Worm (Caenorhabditis elegans) whole organism, L1 larva: Measurements from ENCODE around the gene dhs-20.

ENCODE experiments used
- C04F5.9 ChIP-seq: sonication (generic microtip); optimal IDR thresholded peaks from 2 replicates; lab custom pipeline; 2016; ENCODE audit warnings: missing genetic modification characterization, missing compliant biosample characterization
- C16A3.4 ChIP-seq: fragments of 150-350 bp; optimal IDR thresholded peaks from 2 replicates; lab custom pipeline; 2014; ENCODE audit warnings: missing biosample characterization, missing genetic modification characterization
- C34B4.2 ChIP-seq: sonication (generic microtip); optimal IDR thresholded peaks from 2 replicates; lab custom pipeline; 2017; ENCODE audit warnings: mild to moderate bottlenecking, missing genetic modification characterization, missing compliant biosample characterization
- Y116A8C.19 ChIP-seq: sonication (generic microtip); optimal IDR thresholded peaks from 2 replicates; lab custom pipeline; 2016; ENCODE audit warnings: missing compliant biosample characterization, missing genetic modification characterization, borderline replicate concordance
- alr-1 ChIP-seq: fragments of 200-800 bp; sonication (Bioruptor generic); optimal IDR thresholded peaks from 2 replicates; lab custom pipeline; 2018; ENCODE audit warnings: borderline replicate concordance, mild to moderate bottlenecking, missing genetic modification characterization, missing compliant biosample characterization
- aly-2 ChIP-seq: fragments of 150-350 bp; optimal IDR thresholded peaks from 2 replicates; lab custom pipeline; 2014; ENCODE audit warnings: missing biosample characterization, missing genetic modification characterization
- blmp-1 ChIP-seq: fragments of 150-350 bp; optimal IDR thresholded peaks from 2 replicates; lab custom pipeline; 2014; ENCODE audit warnings: missing biosample characterization, missing genetic modification characterization
- ceh-63 ChIP-seq: fragments of 200-800 bp; sonication (Bioruptor generic); optimal IDR thresholded peaks from 2 replicates; lab custom pipeline; 2018; ENCODE audit warnings: mild to moderate bottlenecking, missing genetic modification characterization, missing compliant biosample characterization
- ceh-8 ChIP-seq: fragments of 200-800 bp; sonication (Bioruptor generic); optimal IDR thresholded peaks from 2 replicates; lab custom pipeline; 2018; ENCODE audit warnings: mild to moderate bottlenecking, missing genetic modification characterization, moderate library complexity, missing compliant biosample characterization
- ces-1 ChIP-seq: fragments of 150-350 bp; optimal IDR thresholded peaks from 2 replicates; lab custom pipeline; 2014; ENCODE audit warnings: missing biosample characterization, missing genetic modification reagents, missing genetic modification characterization
- efl-1 ChIP-seq, 4 experiments: fragments of 150-350 bp; optimal IDR thresholded peaks in 3 of 4; peaks in 1 of 4; 1 replicate in 1 of 4; 2 replicates in 3 of 4; lab custom pipeline; 2014; ENCODE audit warnings: missing biosample characterization in 2 of 4, missing genetic modification characterization in 2 of 4, missing genetic modification reagents in 2 of 4
- egl-13 ChIP-seq: sonication (generic microtip); optimal IDR thresholded peaks from 2 replicates; lab custom pipeline; 2016; ENCODE audit warnings: missing genotype, missing genetic modification reagents, missing genetic modification characterization, missing compliant biosample characterization
- egl-27 ChIP-seq, 2 experiments: fragments of 150-350 bp in 1 of 2; sonication (generic microtip); optimal IDR thresholded peaks; 3 replicates each; lab custom pipeline; 2017 to 2018; ENCODE audit warnings: missing biosample characterization in 2 of 2, missing genetic modification characterization in 2 of 2, missing genetic modification reagents in 2 of 2
- elt-2 ChIP-seq: sonication (generic microtip); optimal IDR thresholded peaks from 2 replicates; lab custom pipeline; 2016; ENCODE audit warnings: missing genetic modification characterization, mild to moderate bottlenecking, inconsistent platforms, missing compliant biosample characterization, missing genetic modification reagents
- fkh-10 ChIP-seq: sonication (generic microtip); optimal IDR thresholded peaks from 2 replicates; lab custom pipeline; 2017; ENCODE audit warnings: missing biosample characterization, missing genetic modification reagents, missing genetic modification characterization
- fkh-8 ChIP-seq: sonication (generic microtip); optimal IDR thresholded peaks from 2 replicates; lab custom pipeline; 2016; ENCODE audit warnings: mild to moderate bottlenecking, missing genetic modification characterization, missing compliant biosample characterization
- fos-1 ChIP-seq: fragments of 150-350 bp; optimal IDR thresholded peaks from 2 replicates; lab custom pipeline; 2014; ENCODE audit warnings: missing biosample characterization, missing genetic modification characterization
- grh-1 ChIP-seq: fragments of 200-800 bp; sonication (Bioruptor generic); IDR thresholded peaks from 2 replicates; pipeline ENCODE4 v1.3.6; 2022; ENCODE audit warnings: missing genetic modification reagents, missing genetic modification characterization, missing compliant biosample characterization
- hlh-17 ChIP-seq: fragments of 200-800 bp; sonication (Bioruptor generic); optimal IDR thresholded peaks from 2 replicates; lab custom pipeline; 2018; ENCODE audit warnings: missing genetic modification characterization, mild to moderate bottlenecking, missing compliant biosample characterization, moderate library complexity, borderline replicate concordance
- jun-1 ChIP-seq: fragments of 150-350 bp; optimal IDR thresholded peaks from 2 replicates; lab custom pipeline; 2014; ENCODE audit warnings: missing biosample characterization, missing genetic modification reagents, missing genetic modification characterization
- lin-14 ChIP-seq: fragments of 200-800 bp; sonication (Bioruptor generic); optimal IDR thresholded peaks from 2 replicates; lab custom pipeline; 2018; ENCODE audit warnings: mild to moderate bottlenecking, missing genetic modification characterization, moderate library complexity, missing compliant biosample characterization
- lin-39 ChIP-seq: fragments of 150-350 bp; optimal IDR thresholded peaks from 2 replicates; lab custom pipeline; 2014; ENCODE audit warnings: missing biosample characterization, missing genetic modification reagents, missing genetic modification characterization
- lir-3 ChIP-seq: sonication (generic microtip); optimal IDR thresholded peaks from 2 replicates; lab custom pipeline; 2016; ENCODE audit warnings: mild to moderate bottlenecking, missing genetic modification characterization, moderate library complexity, missing compliant biosample characterization; ENCODE audit not compliant: poor library complexity
- lsy-2 ChIP-seq, 2 experiments: fragments of 150-350 bp; optimal IDR thresholded peaks; 2 replicates each; lab custom pipeline; 2014; ENCODE audit warnings: missing biosample characterization in 2 of 2, missing genetic modification characterization in 2 of 2
- mdl-1 ChIP-seq, 2 experiments: fragments of 150-350 bp; optimal IDR thresholded peaks; 2 replicates each; lab custom pipeline; 2014 to 2017; ENCODE audit warnings: missing biosample characterization in 2 of 2, missing genetic modification characterization in 2 of 2, inconsistent platforms in 1 of 2
- mef-2 ChIP-seq: fragments of 150-350 bp; optimal IDR thresholded peaks from 2 replicates; lab custom pipeline; 2014; ENCODE audit warnings: missing biosample characterization, missing genetic modification characterization
- nhr-11 ChIP-seq: fragments of 150-350 bp; optimal IDR thresholded peaks from 2 replicates; lab custom pipeline; 2014; ENCODE audit warnings: missing biosample characterization, missing genetic modification characterization
- nhr-19 ChIP-seq: fragments of 200-800 bp; sonication (Bioruptor generic); conservative IDR thresholded peaks from 2 replicates; pipeline ENCODE4 v1.3.6; 2022; ENCODE audit warnings: missing genetic modification characterization, missing compliant biosample characterization
- nhr-20 ChIP-seq: sonication (generic microtip); optimal IDR thresholded peaks from 2 replicates; lab custom pipeline; 2016; ENCODE audit warnings: mild to moderate bottlenecking, missing genetic modification characterization, missing compliant biosample characterization
- nhr-237 ChIP-seq: fragments of 150-350 bp; optimal IDR thresholded peaks from 2 replicates; lab custom pipeline; 2014; ENCODE audit warnings: missing biosample characterization, missing genetic modification characterization
- nhr-47 ChIP-seq: sonication (generic microtip); optimal IDR thresholded peaks from 2 replicates; lab custom pipeline; 2016; ENCODE audit warnings: mild to moderate bottlenecking, missing genetic modification characterization, moderate library complexity, missing compliant biosample characterization
- nhr-71 ChIP-seq: sonication (generic microtip); optimal IDR thresholded peaks from 2 replicates; lab custom pipeline; 2016; ENCODE audit warnings: mild to moderate bottlenecking, missing genetic modification characterization, moderate library complexity, missing compliant biosample characterization
- nhr-85 ChIP-seq: sonication (generic microtip); peaks from one replicate; lab custom pipeline; 2016; ENCODE audit warnings: missing genetic modification characterization, inconsistent platforms, missing compliant biosample characterization
- nhr-90 ChIP-seq: sonication (generic microtip); optimal IDR thresholded peaks from 2 replicates; lab custom pipeline; 2016; ENCODE audit warnings: mild to moderate bottlenecking, missing genetic modification characterization, missing compliant biosample characterization; ENCODE audit not compliant: poor library complexity
- pag-3 ChIP-seq: sonication (generic microtip); optimal IDR thresholded peaks from 2 replicates; lab custom pipeline; 2017; ENCODE audit warnings: missing genetic modification characterization, mild to moderate bottlenecking, missing compliant biosample characterization, antibody characterized with exemption, borderline replicate concordance; ENCODE audit not compliant: insufficient read depth
- pqm-1 ChIP-seq: sonication (generic microtip); optimal IDR thresholded peaks from 3 replicates; lab custom pipeline; 2017; ENCODE audit warnings: missing biosample characterization, missing genetic modification characterization
- rnt-1 ChIP-seq: sonication (generic microtip); optimal IDR thresholded peaks from 2 replicates; lab custom pipeline; 2016; ENCODE audit warnings: mild to moderate bottlenecking, missing genetic modification characterization, moderate library complexity, missing compliant biosample characterization
- snpc-4 ChIP-seq: fragments of 150-350 bp; optimal IDR thresholded peaks from 2 replicates; lab custom pipeline; 2014; ENCODE audit warnings: missing biosample characterization, missing genetic modification characterization
- sox-4 ChIP-seq: sonication (generic microtip); optimal IDR thresholded peaks from 2 replicates; lab custom pipeline; 2016; ENCODE audit warnings: missing genetic modification characterization, missing compliant biosample characterization
- swsn-7 ChIP-seq: sonication (generic microtip); optimal IDR thresholded peaks from 2 replicates; lab custom pipeline; 2016; ENCODE audit warnings: missing genetic modification characterization, missing compliant biosample characterization
- unc-130 ChIP-seq: fragments of 150-350 bp; optimal IDR thresholded peaks from 2 replicates; lab custom pipeline; 2017; ENCODE audit warnings: missing biosample characterization, missing genetic modification characterization, inconsistent platforms
- unc-30 ChIP-seq: sonication (generic microtip); optimal IDR thresholded peaks from 2 replicates; lab custom pipeline; 2017; ENCODE audit warnings: missing biosample characterization, missing genetic modification characterization
- unc-62 ChIP-seq: fragments of 150-350 bp; optimal IDR thresholded peaks from 2 replicates; lab custom pipeline; 2014; ENCODE audit warnings: missing biosample characterization, missing genetic modification reagents, missing genetic modification characterization
- unc-98 ChIP-seq: fragments of 200-800 bp; sonication (Bioruptor generic); IDR thresholded peaks from 2 replicates; pipeline ENCODE4 v1.3.6; 2022; ENCODE audit warnings: missing genetic modification characterization, missing compliant biosample characterization
- vab-15 ChIP-seq: sonication (generic microtip); optimal IDR thresholded peaks from 2 replicates; lab custom pipeline; 2017; ENCODE audit warnings: missing genotype, mild to moderate bottlenecking, missing genetic modification characterization, missing compliant biosample characterization
- zag-1 ChIP-seq: fragments of 150-350 bp; optimal IDR thresholded peaks from 2 replicates; lab custom pipeline; 2014; ENCODE audit warnings: missing biosample characterization, missing genetic modification characterization
- zip-4 ChIP-seq: fragments of 200-800 bp; sonication (Bioruptor generic); optimal IDR thresholded peaks from 2 replicates; lab custom pipeline; 2018; ENCODE audit warnings: mild to moderate bottlenecking, missing genetic modification characterization, moderate library complexity, missing compliant biosample characterization
- ztf-11 ChIP-seq, 2 experiments: sonication (generic microtip); optimal IDR thresholded peaks; 2 replicates each; lab custom pipeline; 2016 to 2017; ENCODE audit warnings: missing genetic modification characterization in 2 of 2, missing biosample characterization in 1 of 2, missing compliant biosample characterization in 1 of 2

Gene dhs-20

DNA sequence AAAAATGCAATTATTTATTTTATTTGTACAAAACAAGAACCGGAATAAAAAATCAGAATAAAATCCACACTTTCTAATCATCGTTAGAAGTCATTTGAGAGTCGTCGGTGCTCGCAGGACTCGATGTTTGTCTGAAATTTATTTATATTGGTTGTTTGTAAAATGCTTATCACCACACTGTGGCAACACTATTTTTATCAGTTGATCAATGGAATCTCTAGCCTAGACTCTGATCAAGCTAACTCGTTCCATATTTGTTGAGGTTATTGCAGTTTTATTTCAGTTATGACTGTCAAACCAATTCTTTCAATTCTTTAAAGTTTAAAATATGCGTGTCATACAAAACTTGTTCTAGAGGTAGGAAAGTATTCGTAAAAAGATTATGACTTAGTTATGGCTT lies at the start of gene dhs-20:
Gene dhs-20 (minus strand): TSS at position 80 of the 400 bp plus-strand sequence.
- TF ChIP-seq nhr-85 (tag; lab: Kevin White, UChicago) (no peak), ztf-11 (tag; optimal IDR thresholded peaks at IDR 0.05; lab: Kevin White, UChicago) (no peak), elt-2 (tag; lab: Kevin White, UChicago) (peak; percentile 68)

ce11 chrV:11653095-11653494 lies 48.7 kb upstream of the dhs-20 start:
- no peak for TF ChIP-seq zag-1 (tag; lab: Kevin White, UChicago)
- TF ChIP-seq swsn-7 (tag; lab: Kevin White, UChicago), result no peak
- no peak for TF ChIP-seq ces-1
- no peak for TF ChIP-seq nhr-90 (tag; lab: Kevin White, UChicago)
- TF ChIP-seq pqm-1 (tag; lab: Kevin White, UChicago), result no peak
- TF ChIP-seq vab-15 (tag; lab: Kevin White, UChicago), result no peak
- TF ChIP-seq mdl-1 (tag; optimal IDR thresholded peaks at IDR 0.05; lab: Kevin White, UChicago), result no peak
- no peak for TF ChIP-seq nhr-20 (tag; lab: Kevin White, UChicago)
- no peak for TF ChIP-seq lir-3 (tag; lab: Kevin White, UChicago)
- no peak for TF ChIP-seq elt-2 (tag; lab: Kevin White, UChicago)
- TF ChIP-seq unc-30, result no peak
- TF ChIP-seq sox-4 (tag; lab: Kevin White, UChicago), result no peak
- no peak for TF ChIP-seq grh-1 (GFP tag; lab: Robert Waterston, UW)
- TF ChIP-seq zip-4 (GFP tag; lab: Kevin White, UChicago), result no peak
- no peak for TF ChIP-seq mef-2 (tag; lab: Kevin White, UChicago)
- no peak for TF ChIP-seq C34B4.2
- no peak for TF ChIP-seq snpc-4 (tag; lab: Kevin White, UChicago)
- TF ChIP-seq C16A3.4 (tag; lab: Kevin White, UChicago), result no peak
- TF ChIP-seq unc-62, result no peak

- TF ChIP-seq unc-98 (GFP tag; lab: Robert Waterston, UW) (no peak), egl-27 (tag; optimal IDR thresholded peaks at IDR 0.05; lab: Kevin White, UChicago) (no peak), pqm-1 (tag; lab: Kevin White, UChicago) (peak; percentile 57), ceh-63 (GFP tag; lab: Kevin White, UChicago) (no peak), unc-30 (no peak), Y116A8C.19 (tag; lab: Kevin White, UChicago) (no peak), fos-1 (no peak), elt-2 (tag; lab: Kevin White, UChicago) (peak; percentile 95), nhr-11 (tag; lab: Kevin White, UChicago) (no peak), fkh-10 (GFP tag; lab: Kevin White, UChicago) (no peak), lsy-2 (tag; optimal IDR thresholded peaks at IDR 0.05; lab: Kevin White, UChicago) (no peak), pag-3 (tag; lab: Kevin White, UChicago) (no peak), snpc-4 (tag; lab: Kevin White, UChicago) (no peak), lin-14 (GFP tag; lab: Kevin White, UChicago) (peak; percentile 8), C04F5.9 (tag; lab: Kevin White, UChicago) (no peak), sox-4 (tag; lab: Kevin White, UChicago) (no peak), nhr-71 (tag; lab: Kevin White, UChicago) (no peak), hlh-17 (no peak), rnt-1 (no peak), jun-1 (peak; percentile 6), alr-1 (tag; lab: Kevin White, UChicago) (no peak), nhr-47 (tag; lab: Kevin White, UChicago) (no peak), blmp-1 (no peak), nhr-237 (tag; lab: Kevin White, UChicago) (no peak), mdl-1 (tag; optimal IDR thresholded peaks at IDR 0.05; lab: Kevin White, UChicago) (no peak), unc-130 (no peak), aly-2 (tag; lab: Kevin White, UChicago) (no peak), efl-1 (optimal IDR thresholded peaks at IDR 0.05; lab: Kevin White, UChicago) (no peak), efl-1 (GFP tag; optimal IDR thresholded peaks at IDR 0.05 in 1 of 2; lab: Kevin White, UChicago) (peak in 1 of 2 experiments; percentile 78), fkh-8 (tag; lab: Kevin White, UChicago) (no peak), nhr-19 (no peak), lin-39 (tag; lab: Kevin White, UChicago) (no peak), egl-13 (no peak), ceh-8 (GFP tag; lab: Kevin White, UChicago) (no peak)
These were observed 46.4 kb upstream of the dhs-20 start, which contains the start of gene zip-10 for ce11 chrV:11650720-11651119. TSS of gene zip-10 (minus strand) at chrV:11650762.
